Worm (Caenorhabditis elegans) whole organism, late embryonic: ENCODE data around the gene vha-7.

Experiments used
- C08G9.2 ChIP-seq: sonication (generic microtip); optimal IDR thresholded peaks from 2 replicates; lab custom pipeline; 2016; ENCODE audit warnings: mild to moderate bottlenecking, missing genetic modification characterization, moderate library complexity, missing compliant biosample characterization
- C38D4.7 ChIP-seq: fragments of 200-800 bp; sonication (Bioruptor generic); optimal IDR thresholded peaks from 2 replicates; lab custom pipeline; 2018; ENCODE audit warnings: mild to moderate bottlenecking, missing genetic modification characterization, moderate library complexity, missing compliant biosample characterization
- K02D7.2 ChIP-seq: sonication (generic microtip); optimal IDR thresholded peaks from 2 replicates; lab custom pipeline; 2017; ENCODE audit warnings: mild to moderate bottlenecking, missing genetic modification characterization, missing compliant biosample characterization
- K09A11.1 ChIP-seq: sonication (generic microtip); optimal IDR thresholded peaks from 2 replicates; lab custom pipeline; 2017; ENCODE audit warnings: antibody characterized with exemption, mild to moderate bottlenecking, missing genetic modification characterization, missing compliant biosample characterization; ENCODE audit not compliant: insufficient read depth
- Y22D7AL.16 ChIP-seq: sonication (generic microtip); optimal IDR thresholded peaks from 2 replicates; lab custom pipeline; 2016; ENCODE audit warnings: missing genetic modification characterization, missing compliant biosample characterization
- ahr-1 ChIP-seq: sonication (generic microtip); optimal IDR thresholded peaks from 2 replicates; lab custom pipeline; 2016; ENCODE audit warnings: missing genetic modification characterization, missing compliant biosample characterization
- ama-1 ChIP-seq: fragments of 150-350 bp; optimal IDR thresholded peaks from 2 replicates; lab custom pipeline; 2014
- ceh-14 ChIP-seq: sonication (generic microtip); optimal IDR thresholded peaks from 2 replicates; lab custom pipeline; 2016; ENCODE audit warnings: missing genotype, missing genetic modification characterization, missing compliant biosample characterization
- ceh-18 ChIP-seq: sonication (generic microtip); optimal IDR thresholded peaks from 2 replicates; lab custom pipeline; 2016; ENCODE audit warnings: missing genetic modification characterization, missing compliant biosample characterization
- ceh-22 ChIP-seq: sonication (generic microtip); optimal IDR thresholded peaks from 2 replicates; lab custom pipeline; 2017; ENCODE audit warnings: missing biosample characterization, missing genetic modification characterization
- ceh-24 ChIP-seq: sonication (generic microtip); optimal IDR thresholded peaks from 2 replicates; lab custom pipeline; 2016; ENCODE audit warnings: mild to moderate bottlenecking, missing genetic modification characterization, missing compliant biosample characterization
- ceh-30 ChIP-seq: fragments of 150-350 bp; optimal IDR thresholded peaks from 2 replicates; lab custom pipeline; 2014; ENCODE audit warnings: missing biosample characterization, missing genetic modification characterization
- ceh-31 ChIP-seq: sonication (generic microtip); optimal IDR thresholded peaks from 2 replicates; lab custom pipeline; 2016; ENCODE audit warnings: missing genetic modification characterization, missing compliant biosample characterization
- ceh-34 ChIP-seq: sonication (generic microtip); optimal IDR thresholded peaks from 2 replicates; lab custom pipeline; 2016; ENCODE audit warnings: mild to moderate bottlenecking, missing genetic modification characterization, missing compliant biosample characterization
- ceh-45 ChIP-seq: fragments of 200-800 bp; sonication (Bioruptor generic); IDR thresholded peaks from 2 replicates; pipeline ENCODE4 v1.3.6; 2022; ENCODE audit warnings: missing genetic modification reagents, missing genetic modification characterization, missing compliant biosample characterization
- ceh-6 ChIP-seq: fragments of 200-800 bp; sonication (Bioruptor generic); optimal IDR thresholded peaks from 2 replicates; lab custom pipeline; 2018; ENCODE audit warnings: mild to moderate bottlenecking, missing genetic modification characterization, missing compliant biosample characterization
- ceh-9 ChIP-seq: sonication (generic microtip); optimal IDR thresholded peaks from 2 replicates; lab custom pipeline; 2016; ENCODE audit warnings: mild to moderate bottlenecking, missing genetic modification characterization, inconsistent platforms, missing compliant biosample characterization
- che-1 ChIP-seq: sonication (generic microtip); optimal IDR thresholded peaks from 2 replicates; lab custom pipeline; 2016; ENCODE audit warnings: mild to moderate bottlenecking, missing genetic modification characterization, missing compliant biosample characterization
- dmd-4 ChIP-seq: sonication (generic microtip); optimal IDR thresholded peaks from 2 replicates; lab custom pipeline; 2016; ENCODE audit warnings: borderline replicate concordance, missing genetic modification characterization, missing compliant biosample characterization
- elt-2 ChIP-seq: sonication (generic microtip); optimal IDR thresholded peaks from 2 replicates; lab custom pipeline; 2016; ENCODE audit warnings: missing genetic modification reagents, missing genetic modification characterization, missing compliant biosample characterization
- elt-4 ChIP-seq: sonication (generic microtip); optimal IDR thresholded peaks from 2 replicates; lab custom pipeline; 2016; ENCODE audit warnings: missing genetic modification characterization, missing compliant biosample characterization
- ets-4 ChIP-seq: sonication (generic microtip); optimal IDR thresholded peaks from 2 replicates; lab custom pipeline; 2016; ENCODE audit warnings: missing genetic modification characterization, missing compliant biosample characterization
- fax-1 ChIP-seq: sonication (generic microtip); optimal IDR thresholded peaks from 2 replicates; lab custom pipeline; 2016; ENCODE audit warnings: missing genotype, missing genetic modification characterization, missing compliant biosample characterization
- fkh-10 ChIP-seq: fragments of 150-350 bp; optimal IDR thresholded peaks from 2 replicates; lab custom pipeline; 2014; ENCODE audit warnings: missing biosample characterization, missing genetic modification reagents, missing genetic modification characterization
- fkh-6 ChIP-seq: sonication (generic microtip); optimal IDR thresholded peaks from 2 replicates; lab custom pipeline; 2016; ENCODE audit warnings: missing genetic modification characterization, missing compliant biosample characterization
- gmeb-2 ChIP-seq: sonication (generic microtip); optimal IDR thresholded peaks from 2 replicates; lab custom pipeline; 2016; ENCODE audit warnings: missing genetic modification characterization, inconsistent platforms, missing compliant biosample characterization
- hlh-13 ChIP-seq: fragments of 200-800 bp; sonication (Bioruptor generic); optimal IDR thresholded peaks from 2 replicates; lab custom pipeline; 2018; ENCODE audit warnings: mild to moderate bottlenecking, missing genetic modification characterization, missing compliant biosample characterization
- hlh-15 ChIP-seq: sonication (generic microtip); optimal IDR thresholded peaks from 2 replicates; lab custom pipeline; 2016; ENCODE audit warnings: missing genetic modification characterization, missing compliant biosample characterization
- hlh-30 ChIP-seq: sonication (generic microtip); optimal IDR thresholded peaks from 2 replicates; lab custom pipeline; 2017; ENCODE audit warnings: antibody characterized with exemption, missing genetic modification characterization, missing compliant biosample characterization; ENCODE audit not compliant: insufficient read depth
- lim-6 ChIP-seq: sonication (generic microtip); optimal IDR thresholded peaks from 2 replicates; lab custom pipeline; 2016; ENCODE audit warnings: missing genetic modification characterization, missing compliant biosample characterization
- madf-2 ChIP-seq: sonication (generic microtip); optimal IDR thresholded peaks from 2 replicates; lab custom pipeline; 2017; ENCODE audit warnings: missing genetic modification characterization, missing compliant biosample characterization
- mec-3 ChIP-seq: sonication (generic microtip); optimal IDR thresholded peaks from 2 replicates; lab custom pipeline; 2016; ENCODE audit warnings: borderline replicate concordance, missing genetic modification characterization, missing compliant biosample characterization
- nfya-1 ChIP-seq: sonication (generic microtip); optimal IDR thresholded peaks from 2 replicates; lab custom pipeline; 2017; ENCODE audit warnings: missing genetic modification characterization, mild to moderate bottlenecking, missing compliant biosample characterization, antibody characterized with exemption, moderate library complexity
- nhr-11 ChIP-seq: fragments of 150-350 bp; optimal IDR thresholded peaks from 2 replicates; lab custom pipeline; 2014; ENCODE audit warnings: missing biosample characterization, missing genetic modification characterization
- npax-4 ChIP-seq: sonication (generic microtip); optimal IDR thresholded peaks from 2 replicates; lab custom pipeline; 2016; ENCODE audit warnings: missing genetic modification characterization, missing compliant biosample characterization
- odd-2 ChIP-seq: sonication (generic microtip); optimal IDR thresholded peaks from 2 replicates; lab custom pipeline; 2017; ENCODE audit warnings: antibody characterized with exemption, mild to moderate bottlenecking, missing genetic modification characterization, missing compliant biosample characterization
- pax-1 ChIP-seq: fragments of 150-350 bp; optimal IDR thresholded peaks from 2 replicates; lab custom pipeline; 2014; ENCODE audit warnings: missing biosample characterization, missing genetic modification characterization
- pha-2 ChIP-seq: sonication (generic microtip); optimal IDR thresholded peaks from 2 replicates; lab custom pipeline; 2017; ENCODE audit warnings: mild to moderate bottlenecking, missing genetic modification characterization, missing compliant biosample characterization
- pha-4 ChIP-seq: fragments of 150-350 bp; optimal IDR thresholded peaks from 2 replicates; lab custom pipeline; 2018; ENCODE audit warnings: missing biosample characterization, missing genetic modification reagents, missing genetic modification characterization
- pqm-1 ChIP-seq: sonication (generic microtip); optimal IDR thresholded peaks from 2 replicates; lab custom pipeline; 2016; ENCODE audit warnings: missing genetic modification characterization, missing compliant biosample characterization
- pros-1 ChIP-seq: fragments of 150-350 bp; optimal IDR thresholded peaks from 2 replicates; lab custom pipeline; 2014; ENCODE audit warnings: missing biosample characterization, missing genetic modification reagents, missing genetic modification characterization
- ref-2 ChIP-seq: sonication (generic microtip); optimal IDR thresholded peaks from 2 replicates; lab custom pipeline; 2016; ENCODE audit warnings: missing genetic modification characterization, missing compliant biosample characterization
- rnt-1 ChIP-seq: sonication (generic microtip); optimal IDR thresholded peaks from 2 replicates; lab custom pipeline; 2016; ENCODE audit warnings: missing genetic modification characterization, missing compliant biosample characterization
- sdc-2 ChIP-seq: sonication (generic microtip); optimal IDR thresholded peaks from 2 replicates; lab custom pipeline; 2016; ENCODE audit warnings: missing genotype, missing genetic modification characterization, missing compliant biosample characterization
- sox-2 ChIP-seq: fragments of 200-800 bp; sonication (Bioruptor generic); IDR thresholded peaks from 2 replicates; pipeline ENCODE4 v1.3.6; 2022; ENCODE audit warnings: missing genetic modification reagents, missing genetic modification characterization, missing compliant biosample characterization
- sox-4 ChIP-seq: sonication (generic microtip); optimal IDR thresholded peaks from 2 replicates; lab custom pipeline; 2017; ENCODE audit warnings: mild to moderate bottlenecking, missing genetic modification characterization, inconsistent platforms, missing compliant biosample characterization
- syd-9 ChIP-seq: sonication (generic microtip); optimal IDR thresholded peaks from 2 replicates; lab custom pipeline; 2016; ENCODE audit warnings: mild to moderate bottlenecking, missing genetic modification characterization, moderate library complexity, missing compliant biosample characterization
- tbx-2 ChIP-seq: sonication (generic microtip); optimal IDR thresholded peaks from 2 replicates; lab custom pipeline; 2016; ENCODE audit warnings: missing genetic modification characterization, missing compliant biosample characterization
- tbx-7 ChIP-seq: sonication (generic microtip); optimal IDR thresholded peaks from 2 replicates; lab custom pipeline; 2016; ENCODE audit warnings: missing genotype, missing genetic modification characterization, missing compliant biosample characterization
- ttx-3 ChIP-seq: sonication (generic microtip); optimal IDR thresholded peaks from 2 replicates; lab custom pipeline; 2016; ENCODE audit warnings: missing genetic modification reagents, missing genetic modification characterization, missing compliant biosample characterization
- unc-3 ChIP-seq, 2 experiments: fragments of 200-800 bp in 1 of 2; sonication (Bioruptor generic) in 1 of 2; sonication (generic microtip) in 1 of 2; conservative IDR thresholded peaks in 1 of 2; optimal IDR thresholded peaks in 1 of 2; 2 replicates each; pipeline versions ENCODE4 v1.3.6 to Lab custom; 2016 to 2022; ENCODE audit warnings: missing compliant biosample characterization in 2 of 2, missing genetic modification characterization in 2 of 2, missing genetic modification reagents in 1 of 2
- unc-42 ChIP-seq: sonication (generic microtip); optimal IDR thresholded peaks from 2 replicates; lab custom pipeline; 2016; ENCODE audit warnings: missing genotype, missing genetic modification characterization, missing compliant biosample characterization
- unc-86 ChIP-seq: sonication (generic microtip); optimal IDR thresholded peaks from 2 replicates; lab custom pipeline; 2016; ENCODE audit warnings: missing genetic modification characterization, missing compliant biosample characterization
- zip-5 ChIP-seq: sonication (generic microtip); optimal IDR thresholded peaks from 2 replicates; lab custom pipeline; 2016; ENCODE audit warnings: missing genetic modification characterization, missing compliant biosample characterization

Gene vha-7

DNA sequence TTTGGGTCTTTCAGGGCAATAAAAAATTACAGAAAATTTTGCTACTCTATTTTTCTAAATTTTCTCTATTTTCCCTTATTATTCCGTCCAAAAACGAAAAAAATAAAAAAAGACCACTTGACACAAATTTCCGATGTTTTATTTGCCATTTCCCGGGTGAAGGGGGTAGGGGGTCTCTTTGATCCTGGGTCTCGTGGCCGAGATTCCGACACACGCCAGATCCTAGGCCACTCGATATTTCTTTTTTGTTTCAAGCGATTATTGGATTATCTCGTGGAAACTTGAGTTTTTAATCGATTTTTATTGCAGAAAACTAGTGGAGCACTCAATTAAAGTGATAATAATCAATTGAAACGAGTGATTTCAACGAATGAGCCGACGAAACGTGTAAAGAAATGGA is 12.8 kb downstream of the vha-7 start, which contains the start of the genes wdfy-3 and C26H9A.4:
Gene wdfy-3 (plus strand): TSS at position 308 of the 400 bp plus-strand sequence.
Gene C26H9A.4 (plus strand): TSS at position 317 of the 400 bp plus-strand sequence.
- TF ChIP-seq hlh-15 (tag; lab: Kevin White, UChicago) (no peak), ets-4 (tag; lab: Kevin White, UChicago) (peak; percentile 4), hlh-30 (tag; lab: Kevin White, UChicago) (no peak), zip-5 (tag; lab: Kevin White, UChicago) (peak; percentile 74), pax-1 (tag; lab: Kevin White, UChicago) (no peak), ama-1 (no peak), ceh-45 (GFP tag; lab: Robert Waterston, UW) (no peak), sdc-2 (no peak), ceh-34 (tag; lab: Kevin White, UChicago) (no peak), ceh-24 (tag; lab: Kevin White, UChicago) (no peak), mec-3 (tag; lab: Kevin White, UChicago) (no peak), unc-3 (GFP tag; conservative IDR thresholded peaks at IDR 0.05; lab: Robert Waterston, UW) (no peak), unc-3 (tag; optimal IDR thresholded peaks at IDR 0.05; lab: Kevin White, UChicago) (no peak), K09A11.1 (tag; lab: Kevin White, UChicago) (no peak), gmeb-2 (tag; lab: Kevin White, UChicago) (no peak), che-1 (tag; lab: Kevin White, UChicago) (no peak), dmd-4 (tag; lab: Kevin White, UChicago) (no peak), pha-4 (tag; lab: Kevin White, UChicago) (no peak), tbx-2 (tag; lab: Kevin White, UChicago) (peak; percentile 19), K02D7.2 (tag; lab: Kevin White, UChicago) (no peak), syd-9 (no peak), ref-2 (tag; lab: Kevin White, UChicago) (no peak), lim-6 (tag; lab: Kevin White, UChicago) (no peak), fax-1 (tag; lab: Kevin White, UChicago) (no peak), nhr-11 (tag; lab: Kevin White, UChicago) (no peak), Y22D7AL.16 (tag; lab: Kevin White, UChicago) (no peak), odd-2 (tag; lab: Kevin White, UChicago) (no peak), hlh-13 (GFP tag; lab: Kevin White, UChicago) (no peak), sox-2 (no peak), elt-4 (tag; lab: Kevin White, UChicago) (no peak), ceh-30 (tag; lab: Kevin White, UChicago) (no peak), fkh-10 (GFP tag; lab: Kevin White, UChicago) (no peak), madf-2 (tag; lab: Kevin White, UChicago) (no peak), fkh-6 (tag; lab: Kevin White, UChicago) (no peak), tbx-7 (tag; lab: Kevin White, UChicago) (peak; percentile 32), ahr-1 (no peak), sox-4 (tag; lab: Kevin White, UChicago) (no peak), pqm-1 (tag; lab: Kevin White, UChicago) (no peak), elt-2 (tag; lab: Kevin White, UChicago) (no peak), ttx-3 (tag; lab: Kevin White, UChicago) (no peak), C38D4.7 (GFP tag; lab: Kevin White, UChicago) (no peak), ceh-6 (GFP tag; lab: Kevin White, UChicago) (no peak), pha-2 (no peak), ceh-14 (tag; lab: Kevin White, UChicago) (no peak), C08G9.2 (tag; lab: Kevin White, UChicago) (peak; percentile 74), npax-4 (tag; lab: Kevin White, UChicago) (no peak), unc-42 (tag; lab: Kevin White, UChicago) (peak; percentile 40), ceh-18 (tag; lab: Kevin White, UChicago) (no peak), rnt-1 (tag; lab: Kevin White, UChicago) (no peak), ceh-31 (tag; lab: Kevin White, UChicago) (peak; percentile 81), ceh-22 (tag; lab: Kevin White, UChicago) (no peak), ceh-9 (tag; lab: Kevin White, UChicago) (no peak), pros-1 (tag; lab: Kevin White, UChicago) (no peak), nfya-1 (tag; lab: Kevin White, UChicago) (no peak), unc-86 (tag; lab: Kevin White, UChicago) (no peak)
